Fruit fly (Drosophila melanogaster): ENCODE data around the gene CG13895.

The CG13895 gene

DNA sequence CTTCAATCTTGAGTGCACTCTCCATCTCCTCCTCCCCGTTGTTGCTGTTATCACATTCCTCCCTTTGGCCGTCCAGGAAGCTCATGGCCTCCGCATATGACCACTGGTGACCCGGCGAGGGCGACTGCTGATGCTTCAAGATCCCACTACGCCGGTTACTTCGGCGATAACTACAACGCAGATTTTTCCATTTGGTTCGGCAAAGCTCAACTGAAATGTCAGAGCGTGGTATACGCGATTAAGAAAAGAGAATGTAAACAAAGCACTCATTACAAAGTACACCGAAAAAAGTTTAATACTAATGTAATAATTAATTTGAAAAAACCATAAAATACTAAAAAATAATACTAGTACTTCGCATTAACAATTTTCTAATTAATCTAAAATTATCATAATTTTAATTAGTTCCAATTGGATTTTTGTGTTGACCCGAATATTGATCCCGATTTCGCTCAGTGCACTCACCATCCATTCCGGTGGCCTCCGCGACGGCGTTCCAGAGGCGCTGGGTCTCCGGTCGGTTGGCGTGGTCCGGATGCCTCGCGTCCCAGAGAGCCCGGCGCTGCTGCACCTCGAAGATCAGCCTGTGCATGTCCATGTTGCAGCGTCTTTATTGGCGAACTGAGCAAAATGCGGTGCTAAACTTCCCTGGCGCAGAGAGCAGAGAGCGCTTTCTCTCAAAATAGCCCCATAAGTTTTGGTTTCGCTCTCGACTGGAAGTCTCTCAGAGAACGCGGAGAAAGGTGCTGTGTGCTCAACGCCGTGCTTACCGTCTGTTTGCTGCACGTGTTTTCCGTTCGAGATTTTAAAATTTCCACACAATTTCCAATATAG lies 30.7 kb upstream of the CG13895 start (continued):
- TF ChIP-seq gfzf (GFP tag; optimal IDR thresholded peaks at IDR 0.05): no peak
- TF ChIP-seq Optix (GFP tag; IDR thresholded peaks at IDR 0.05): peak; percentile 76
- TF ChIP-seq CG3726 (GFP tag; IDR thresholded peaks at IDR 0.05): peak; percentile 88
- TF ChIP-seq CG4820 (GFP tag; optimal IDR thresholded peaks at IDR 0.05): peak; percentile 93
- TF ChIP-seq Six4 (GFP tag; optimal IDR thresholded peaks at IDR 0.05): peak; percentile 95
- no peak for TF ChIP-seq CG16813 (GFP tag; IDR thresholded peaks at IDR 0.05; ENCODE audit: partially characterized antibody)
- peak; percentile 50 for TF ChIP-seq CG3838 (GFP tag; optimal IDR thresholded peaks at IDR 0.05)
- TF ChIP-seq Side (GFP tag; optimal IDR thresholded peaks at IDR 0.05): peak; percentile 11
- TF ChIP-seq sr (GFP tag; IDR thresholded peaks at IDR 0.05): peak; percentile 59; the same call in 2 of the 3 replicates
- TF ChIP-seq lbe (GFP tag; optimal IDR thresholded peaks at IDR 0.05): peak; percentile 88
- peak; percentile 38 for TF ChIP-seq Atf-2 (GFP tag; optimal IDR thresholded peaks at IDR 0.05)
- peak; percentile 69 for TF ChIP-seq CG1647 (GFP tag; optimal IDR thresholded peaks at IDR 0.05)
- TF ChIP-seq CG9215 (GFP tag; IDR thresholded peaks at IDR 0.05): peak; percentile 73; the same call in 1 of the 2 replicates
- peak; percentile 82 for TF ChIP-seq ssp (GFP tag; IDR thresholded peaks at IDR 0.05)
- peak; percentile 81 for TF ChIP-seq CG6854 (GFP tag; optimal IDR thresholded peaks at IDR 0.05)
- peak; percentile 87 for TF ChIP-seq CG11093 (GFP tag; IDR thresholded peaks at IDR 0.05)
- TF ChIP-seq Mes4 (GFP tag; optimal IDR thresholded peaks at IDR 0.05): peak; percentile 15
- peak; percentile 23 for TF ChIP-seq CG7928 (GFP tag; optimal IDR thresholded peaks at IDR 0.05)
- TF ChIP-seq Sry-β (GFP tag; optimal IDR thresholded peaks at IDR 0.05): peak; percentile 48
- peak; percentile 90 for TF ChIP-seq otp (GFP tag; IDR thresholded peaks at IDR 0.05)
- TF ChIP-seq Neu2 (GFP tag; optimal IDR thresholded peaks at IDR 0.05; ENCODE audit: borderline replicate concordance): no peak
- TF ChIP-seq CG18619 (GFP tag; optimal IDR thresholded peaks at IDR 0.05): peak; percentile 86
- TF ChIP-seq ara (GFP tag; IDR thresholded peaks at IDR 0.05): peak; percentile 93
- peak; percentile 80 for TF ChIP-seq ken (GFP tag; IDR thresholded peaks at IDR 0.05)
- peak; percentile 80 for TF ChIP-seq klu (GFP tag; IDR thresholded peaks at IDR 0.05)
- peak; percentile 1 for TF ChIP-seq Ets97D (GFP tag; optimal IDR thresholded peaks at IDR 0.05)
- TF ChIP-seq CG42726 (GFP tag; IDR thresholded peaks at IDR 0.05; ENCODE audit: partially characterized antibody): no peak
- TF ChIP-seq knrl (GFP tag; IDR thresholded peaks at IDR 0.05; ENCODE audit: partially characterized antibody): no peak
- peak; percentile 84 for TF ChIP-seq Rfx (GFP tag; IDR thresholded peaks at IDR 0.05)
- TF ChIP-seq Meics (GFP tag; optimal IDR thresholded peaks at IDR 0.05): peak; percentile 84
- peak; percentile 84 for TF ChIP-seq CG4730 (GFP tag; IDR thresholded peaks at IDR 0.05)
- TF ChIP-seq CG2712 (tag; optimal IDR thresholded peaks at IDR 0.05): peak; percentile 96
- no peak for TF ChIP-seq da (GFP tag; optimal IDR thresholded peaks at IDR 0.05)
- TF ChIP-seq gro (GFP tag; optimal IDR thresholded peaks at IDR 0.05): peak; percentile 29
- peak; percentile 92 for TF ChIP-seq CG32772 (GFP tag; IDR thresholded peaks at IDR 0.05)
- TF ChIP-seq CoRest (tag; optimal IDR thresholded peaks at IDR 0.05): peak; percentile 94
- peak; percentile 73 for TF ChIP-seq Taf1 (GFP tag; IDR thresholded peaks at IDR 0.05)
- peak; percentile 75 for TF ChIP-seq bowl (GFP tag; IDR thresholded peaks at IDR 0.05)
- TF ChIP-seq sisA (GFP tag; IDR thresholded peaks at IDR 0.05): peak; percentile 90
- peak; percentile 90 for TF ChIP-seq croc (GFP tag; conservative IDR thresholded peaks at IDR 0.05)
- TF ChIP-seq tll (GFP tag; optimal IDR thresholded peaks at IDR 0.05): peak in 1 of 2 experiments; percentile 27
- TF ChIP-seq TFAM (GFP tag; optimal IDR thresholded peaks at IDR 0.05): peak; percentile 47
- peak; percentile 63 for TF ChIP-seq CG13894 (tag; optimal IDR thresholded peaks at IDR 0.05)
- peak; percentile 17 for TF ChIP-seq stwl (tag; optimal IDR thresholded peaks at IDR 0.05)
- peak; percentile 89 for TF ChIP-seq CG1602 (GFP tag; optimal IDR thresholded peaks at IDR 0.05)
- peak; percentile 71 for TF ChIP-seq wdn (GFP tag; IDR thresholded peaks at IDR 0.05)
- peak; percentile 62; the same call in 1 of the 2 replicates for TF ChIP-seq CG17612 (GFP tag; IDR thresholded peaks at IDR 0.05)
- TF ChIP-seq Sox102F (GFP tag; optimal IDR thresholded peaks at IDR 0.05): peak; percentile 95
- TF ChIP-seq phol (tag; optimal IDR thresholded peaks at IDR 0.05): peak; percentile 94

All from whole organism, embryonic.